Fruit fly (Drosophila melanogaster) whole organism, embryonic: ENCODE measurements around the gene CG8476.

Experiments
- Bdp1 ChIP-seq: fragments of 200-800 bp; sonication (Bioruptor generic); optimal IDR thresholded peaks from 3 replicates; lab custom pipeline; 2016; ENCODE audit warnings: missing biosample characterization, missing genetic modification characterization
- CG10431 ChIP-seq: fragments of 200-800 bp; sonication (Bioruptor generic); optimal IDR thresholded peaks from 3 replicates; lab custom pipeline; 2018; ENCODE audit warnings: missing biosample characterization, mild to moderate bottlenecking, missing genetic modification characterization
- CG10543 ChIP-seq: fragments of 200-800 bp; sonication (Bioruptor generic); optimal IDR thresholded peaks from 3 replicates; lab custom pipeline; 2017; ENCODE audit warnings: missing biosample characterization, mild to moderate bottlenecking, missing genetic modification characterization, moderate library complexity
- CG10654 ChIP-seq: fragments of 200-800 bp; sonication (Bioruptor generic); optimal IDR thresholded peaks from 2 replicates; lab custom pipeline; 2016; ENCODE audit warnings: missing biosample characterization, missing genetic modification characterization
- CG11247 ChIP-seq: fragments of 200-800 bp; sonication (Bioruptor generic); IDR thresholded peaks from 2 replicates; pipeline ENCODE4 v1.3.6; 2022; ENCODE audit warnings: missing biosample characterization, missing genetic modification characterization
- CG12391 ChIP-seq: fragments of 200-800 bp; sonication (Bioruptor generic); optimal IDR thresholded peaks from 3 replicates; lab custom pipeline; 2018; ENCODE audit warnings: missing biosample characterization, mild to moderate bottlenecking, missing genetic modification characterization, moderate library complexity
- CG15479 ChIP-seq: fragments of 200-800 bp; sonication (Bioruptor generic); optimal IDR thresholded peaks from 3 replicates; lab custom pipeline; 2019; ENCODE audit warnings: missing biosample characterization, mild to moderate bottlenecking, missing genetic modification characterization, moderate library complexity
- CG17186 ChIP-seq: fragments of 200-800 bp; sonication (Bioruptor generic); optimal IDR thresholded peaks from 3 replicates; lab custom pipeline; 2017; ENCODE audit warnings: missing biosample characterization, missing genetic modification reagents, missing genetic modification characterization
- CG17328 ChIP-seq: fragments of 200-800 bp; sonication (Bioruptor generic); IDR thresholded peaks from 2 replicates; pipeline ENCODE4 v1.3.6; 2022; ENCODE audit warnings: missing biosample characterization, missing genetic modification characterization
- CG2129 ChIP-seq: fragments of 200-800 bp; sonication (Bioruptor generic); IDR thresholded peaks from 2 replicates; pipeline ENCODE4 v1.3.6; 2022; ENCODE audit warnings: missing biosample characterization, missing genetic modification characterization; ENCODE audit not compliant: partially characterized antibody
- CG2712 ChIP-seq: fragments of 200-800 bp; optimal IDR thresholded peaks from 3 replicates; lab custom pipeline; 2019; ENCODE audit warnings: missing biosample characterization, mild to moderate bottlenecking, missing genetic modification characterization, moderate library complexity
- CG2875 ChIP-seq: fragments of 200-800 bp; sonication (Bioruptor generic); optimal IDR thresholded peaks from 2 replicates; lab custom pipeline; 2017; ENCODE audit warnings: missing biosample characterization, mild to moderate bottlenecking, missing genetic modification characterization, missing genetic modification reagents
- CG3065 ChIP-seq: fragments of 200-800 bp; sonication (Bioruptor generic); optimal IDR thresholded peaks from 2 replicates; lab custom pipeline; 2016; ENCODE audit warnings: missing biosample characterization, missing genetic modification characterization
- CG3838 ChIP-seq: fragments of 200-800 bp; sonication (Bioruptor generic); optimal IDR thresholded peaks from 3 replicates; lab custom pipeline; 2016; ENCODE audit warnings: missing biosample characterization, missing genetic modification characterization
- CG3847 ChIP-seq: fragments of 200-800 bp; sonication (Bioruptor generic); IDR thresholded peaks from 2 replicates; pipeline ENCODE4 v1.3.6; 2022; ENCODE audit warnings: missing biosample characterization, missing genetic modification characterization
- CG4328 ChIP-seq: fragments of 200-800 bp; sonication (Bioruptor generic); optimal IDR thresholded peaks from 3 replicates; lab custom pipeline; 2017; ENCODE audit warnings: missing biosample characterization, missing genetic modification reagents, missing genetic modification characterization
- CG4360 ChIP-seq: fragments of 200-800 bp; sonication (Bioruptor generic); IDR thresholded peaks from 2 replicates; pipeline ENCODE4 v1.3.6; 2022; ENCODE audit warnings: missing biosample characterization, missing genetic modification characterization
- CG43689 ChIP-seq: fragments of 200-800 bp; sonication (Bioruptor generic); IDR thresholded peaks from 2 replicates; pipeline ENCODE4 v1.3.6; 2022; ENCODE audit warnings: missing biosample characterization, missing genetic modification characterization
- CG4404 ChIP-seq: fragments of 200-800 bp; sonication (Bioruptor generic); IDR thresholded peaks from 2 replicates; pipeline ENCODE4 v1.3.6; 2022; ENCODE audit warnings: missing biosample characterization, missing genetic modification characterization
- CG6765 ChIP-seq: fragments of 200-800 bp; sonication (Bioruptor generic); optimal IDR thresholded peaks from 3 replicates; lab custom pipeline; 2017; ENCODE audit warnings: missing biosample characterization, mild to moderate bottlenecking, missing genetic modification characterization
- Camta ChIP-seq: fragments of 200-800 bp; sonication (Bioruptor generic); optimal IDR thresholded peaks from 2 replicates; lab custom pipeline; 2016; ENCODE audit warnings: missing biosample characterization, missing genetic modification characterization
- Chrac-16 ChIP-seq: fragments of 200-800 bp; sonication (Bioruptor generic); optimal IDR thresholded peaks from 3 replicates; lab custom pipeline; 2016; ENCODE audit warnings: missing biosample characterization, missing genetic modification characterization
- CkIIα-i1 ChIP-seq: fragments of 200-800 bp; sonication (Bioruptor generic); IDR thresholded peaks from 2 replicates; pipeline ENCODE4 v1.3.6; 2022; ENCODE audit warnings: missing biosample characterization, missing genetic modification characterization
- Dll ChIP-seq: fragments of 200-800 bp; sonication (Bioruptor generic); IDR thresholded peaks from 4 replicates; pipeline ENCODE4 v1.3.6; 2022; ENCODE audit warnings: missing biosample characterization, missing genetic modification characterization; ENCODE audit not compliant: partially characterized antibody
- Fer1 ChIP-seq: fragments of 200-800 bp; sonication (Bioruptor generic); optimal IDR thresholded peaks from 2 replicates; lab custom pipeline; 2017; ENCODE audit warnings: missing biosample characterization, mild to moderate bottlenecking, missing genetic modification characterization
- Fer3 ChIP-seq: fragments of 200-800 bp; sonication (Bioruptor generic); optimal IDR thresholded peaks from 2 replicates; lab custom pipeline; 2018; ENCODE audit warnings: missing biosample characterization, mild to moderate bottlenecking, missing genetic modification characterization, moderate library complexity
- HHEX ChIP-seq: fragments of 200-800 bp; sonication (Bioruptor generic); optimal IDR thresholded peaks from 3 replicates; lab custom pipeline; 2017; ENCODE audit warnings: missing biosample characterization, mild to moderate bottlenecking, missing genetic modification characterization, missing genetic modification reagents
- Hmr ChIP-seq: fragments of 200-800 bp; sonication (Bioruptor generic); optimal IDR thresholded peaks from 3 replicates; lab custom pipeline; 2017; ENCODE audit warnings: mild to moderate bottlenecking, missing biosample characterization, missing genetic modification reagents, missing genetic modification characterization
- Lhr ChIP-seq: fragments of 200-800 bp; sonication (Bioruptor generic); optimal IDR thresholded peaks from 3 replicates; lab custom pipeline; 2017; ENCODE audit warnings: mild to moderate bottlenecking, missing biosample characterization, missing genetic modification reagents, missing genetic modification characterization
- Mrtf ChIP-seq: fragments of 200-800 bp; sonication (Bioruptor generic); IDR thresholded peaks from 3 replicates; pipeline ENCODE4 v1.3.6; 2022; ENCODE audit warnings: missing biosample characterization, missing genetic modification characterization
- NC2β ChIP-seq: fragments of 200-800 bp; sonication (Bioruptor generic); optimal IDR thresholded peaks from 2 replicates; lab custom pipeline; 2016; ENCODE audit warnings: missing biosample characterization, missing genetic modification characterization
- Nf-YC ChIP-seq: fragments of 200-800 bp; optimal IDR thresholded peaks from 3 replicates; lab custom pipeline; 2019; ENCODE audit warnings: missing biosample characterization, mild to moderate bottlenecking, missing genetic modification characterization, moderate library complexity
- Pdp1 ChIP-seq, 2 experiments: fragments of 200-800 bp; sonication (Bioruptor generic); optimal IDR thresholded peaks; 3 replicates each; lab custom pipeline; 2016; ENCODE audit warnings: missing biosample characterization in 2 of 2, missing genetic modification characterization in 2 of 2, mild to moderate bottlenecking in 1 of 2, moderate library complexity in 1 of 2
- Sry-δ ChIP-seq: fragments of 200-800 bp; sonication (Bioruptor generic); optimal IDR thresholded peaks from 2 replicates; lab custom pipeline; 2016; ENCODE audit warnings: missing biosample characterization, missing genetic modification characterization
- al ChIP-seq: fragments of 200-800 bp; sonication (Bioruptor generic); IDR thresholded peaks from 2 replicates; pipeline ENCODE4 v1.3.6; 2022; ENCODE audit warnings: missing biosample characterization, missing genetic modification characterization
- ash1 ChIP-seq: fragments of 200-800 bp; sonication (Bioruptor generic); optimal IDR thresholded peaks from 2 replicates; lab custom pipeline; 2018; ENCODE audit warnings: missing biosample characterization, mild to moderate bottlenecking, missing genetic modification characterization
- az2 ChIP-seq: fragments of 200-800 bp; sonication (Bioruptor generic); optimal IDR thresholded peaks from 3 replicates; lab custom pipeline; 2016; ENCODE audit warnings: missing biosample characterization, missing genetic modification characterization
- bcd ChIP-seq: fragments of 200-800 bp; sonication (Bioruptor generic); optimal IDR thresholded peaks from 2 replicates; lab custom pipeline; 2017; ENCODE audit warnings: missing biosample characterization, mild to moderate bottlenecking, missing genetic modification characterization
- dysf ChIP-seq: fragments of 200-800 bp; sonication (Bioruptor generic); IDR thresholded peaks from 3 replicates; pipeline ENCODE4 v1.3.6; 2022; ENCODE audit warnings: missing biosample characterization, missing genetic modification characterization
- fd3F ChIP-seq: fragments of 200-800 bp; sonication (Bioruptor generic); optimal IDR thresholded peaks from 2 replicates; lab custom pipeline; 2018; ENCODE audit warnings: missing biosample characterization, mild to moderate bottlenecking, missing genetic modification characterization, moderate library complexity
- grn ChIP-seq: fragments of 200-800 bp; sonication (Bioruptor generic); optimal IDR thresholded peaks from 3 replicates; lab custom pipeline; 2017; ENCODE audit warnings: missing biosample characterization, missing genetic modification characterization
- gt ChIP-seq: fragments of 200-800 bp; sonication (Bioruptor generic); IDR thresholded peaks from 2 replicates; pipeline ENCODE4 v1.3.6; 2022; ENCODE audit warnings: missing biosample characterization, missing genetic modification characterization
- lbe ChIP-seq: fragments of 200-800 bp; sonication (Bioruptor generic); optimal IDR thresholded peaks from 2 replicates; lab custom pipeline; 2016; ENCODE audit warnings: missing biosample characterization, mild to moderate bottlenecking, missing genetic modification characterization
- org-1 ChIP-seq: fragments of 200-800 bp; sonication (Bioruptor generic); optimal IDR thresholded peaks from 2 replicates; lab custom pipeline; 2017; ENCODE audit warnings: missing biosample characterization, missing genetic modification characterization
- phol ChIP-seq: fragments of 200-800 bp; sonication (Bioruptor generic); optimal IDR thresholded peaks from 3 replicates; lab custom pipeline; 2018; ENCODE audit warnings: missing biosample characterization, mild to moderate bottlenecking, missing genetic modification characterization, moderate library complexity
- sens ChIP-seq: fragments of 200-800 bp; sonication (Bioruptor generic); peaks from one replicate; lab custom pipeline; 2016; ENCODE audit warnings: missing biosample characterization, missing genetic modification characterization
- slbo ChIP-seq: fragments of 200-800 bp; sonication (Bioruptor generic); IDR thresholded peaks from 2 replicates; pipeline ENCODE4 v1.3.6; 2022; ENCODE audit warnings: missing biosample characterization, missing genetic modification characterization
- sob ChIP-seq: fragments of 200-800 bp; sonication (Bioruptor generic); IDR thresholded peaks from 2 replicates; pipeline ENCODE4 v1.3.6; 2022; ENCODE audit warnings: missing biosample characterization, missing genetic modification characterization
- unpg ChIP-seq: fragments of 200-800 bp; sonication (Bioruptor generic); optimal IDR thresholded peaks from 3 replicates; lab custom pipeline; 2018; ENCODE audit warnings: missing biosample characterization, mild to moderate bottlenecking, missing genetic modification characterization, moderate library complexity
- vvl ChIP-seq: fragments of 200-800 bp; sonication (Bioruptor generic); IDR thresholded peaks from 2 replicates; pipeline ENCODE4 v1.3.6; 2022; ENCODE audit warnings: missing biosample characterization, missing genetic modification characterization
- wor ChIP-seq: fragments of 200-800 bp; sonication (Bioruptor generic); IDR thresholded peaks from 2 replicates; pipeline ENCODE4 v1.3.6; 2022; ENCODE audit warnings: missing biosample characterization, missing genetic modification characterization
- zfh2 ChIP-seq: fragments of 200-800 bp; sonication (Bioruptor generic); optimal IDR thresholded peaks from 2 replicates; lab custom pipeline; 2016; ENCODE audit warnings: missing biosample characterization, missing genetic modification characterization

The CG8476 gene

dm6 chr3R:13218733-13219132 lies 1.6 kb downstream of the CG8476 start (continued):
- TF ChIP-seq CG10543 (GFP tag; lab: Kevin White, UChicago): no peak
- no peak for TF ChIP-seq Pdp1 (GFP tag; optimal IDR thresholded peaks at IDR 0.05; lab: Kevin White, UChicago)
- TF ChIP-seq NC2β (GFP tag; lab: Kevin White, UChicago): no peak
- TF ChIP-seq CG2129: no peak
- no peak for TF ChIP-seq CG43689
- no peak for TF ChIP-seq CG15479
- TF ChIP-seq sens (GFP tag; lab: Kevin White, UChicago): no peak
- no peak for TF ChIP-seq Fer1 (GFP tag; lab: Kevin White, UChicago)
- TF ChIP-seq ash1 (GFP tag; lab: Kevin White, UChicago): no peak
- TF ChIP-seq az2 (GFP tag; lab: Kevin White, UChicago): no peak
- TF ChIP-seq CG2712 (tag; lab: Kevin White, UChicago): peak; percentile 6
- no peak for TF ChIP-seq Lhr (GFP tag; lab: Kevin White, UChicago)
- peak; percentile 55; the same call in 1 of the 2 replicates for TF ChIP-seq al
- no peak for TF ChIP-seq CG4360
- TF ChIP-seq bcd (GFP tag; lab: Kevin White, UChicago): peak; percentile 1
- TF ChIP-seq Nf-YC: no peak
- TF ChIP-seq CG4328 (GFP tag; lab: Kevin White, UChicago): no peak
- TF ChIP-seq zfh2 (GFP tag; lab: Kevin White, UChicago): peak; percentile 2
- TF ChIP-seq CG11247 (GFP tag; lab: Robert Waterston, UW): no peak
- peak; percentile 53 for TF ChIP-seq slbo
- peak; percentile 11 for TF ChIP-seq unpg (GFP tag; lab: Kevin White, UChicago)
- no peak; the same call in 2 of the 3 replicates for TF ChIP-seq dysf (GFP tag; lab: Robert Waterston, UW)
- TF ChIP-seq CG3847 (GFP tag; lab: Robert Waterston, UW): peak; percentile 38; the same call in 1 of the 2 replicates
- no peak for TF ChIP-seq CG17328
- TF ChIP-seq CG3838 (GFP tag; lab: Kevin White, UChicago): no peak
- TF ChIP-seq CG3065 (GFP tag; lab: Kevin White, UChicago): no peak
- 0 out of 3 replicates have a peak, but pooled peaks have one; percentile 33 for TF ChIP-seq Mrtf (GFP tag; lab: Robert Waterston, UW)
- peak; percentile 2 for TF ChIP-seq Fer3
- no peak for TF ChIP-seq CG6765
- peak; percentile 5 for TF ChIP-seq grn (GFP tag; lab: Kevin White, UChicago)
- no peak for TF ChIP-seq HHEX (GFP tag; lab: Kevin White, UChicago)
- TF ChIP-seq Hmr (GFP tag; lab: Kevin White, UChicago): peak; percentile 12
- TF ChIP-seq fd3F: no peak
- no peak for TF ChIP-seq CkIIα-i1
- no peak for TF ChIP-seq gt
- no peak for TF ChIP-seq CG4404 (GFP tag; lab: Robert Waterston, UW)
- no peak for TF ChIP-seq lbe (GFP tag; lab: Kevin White, UChicago)
- TF ChIP-seq vvl (GFP tag; lab: Robert Waterston, UW): no peak
- no peak for TF ChIP-seq wor (GFP tag; lab: Robert Waterston, UW)
- no peak for TF ChIP-seq Dll (GFP tag; lab: Robert Waterston, UW)
- no peak for TF ChIP-seq phol (tag; lab: Kevin White, UChicago)
- TF ChIP-seq CG12391 (tag; lab: Kevin White, UChicago): no peak
- no peak for TF ChIP-seq CG10431 (GFP tag; lab: Kevin White, UChicago)
- TF ChIP-seq org-1 (GFP tag; lab: Kevin White, UChicago): no peak
- TF ChIP-seq sob (GFP tag; lab: Robert Waterston, UW): 0 out of 2 replicates have a peak, but pooled peaks have one; percentile 35
- no peak for TF ChIP-seq Bdp1
- no peak for TF ChIP-seq Sry-δ (GFP tag; lab: Kevin White, UChicago)
- TF ChIP-seq CG10654 (GFP tag; lab: Kevin White, UChicago): no peak
- TF ChIP-seq CG17186 (GFP tag; lab: Kevin White, UChicago): no peak
- no peak for TF ChIP-seq CG2875
- no peak for TF ChIP-seq Chrac-16 (GFP tag; lab: Kevin White, UChicago)
- no peak for TF ChIP-seq Camta (GFP tag; lab: Kevin White, UChicago)
